Fruit fly (Drosophila melanogaster): ENCODE measurements around the gene CG13692.

CG13692 gene

dm6 chr2L:437498-437897 is 15.9 kb downstream of the CG13692 start:
- TF ChIP-seq CG8159 (tag; optimal IDR thresholded peaks at IDR 0.05) (no peak), Snoo (tag; optimal IDR thresholded peaks at IDR 0.05) (no peak), Pif1A (GFP tag; optimal IDR thresholded peaks at IDR 0.05) (no peak), CG34367 (tag; optimal IDR thresholded peaks at IDR 0.05) (no peak), gl (tag; optimal IDR thresholded peaks at IDR 0.05) (no peak), CG15710 (tag; optimal IDR thresholded peaks at IDR 0.05) (no peak), EcR (GFP tag; optimal IDR thresholded peaks at IDR 0.05) (no peak), CG9948 (tag; optimal IDR thresholded peaks at IDR 0.05) (no peak)

- TF ChIP-seq D1 (tag; optimal IDR thresholded peaks at IDR 0.05): peak; percentile 54
- TF ChIP-seq Pif1A (GFP tag; optimal IDR thresholded peaks at IDR 0.05): peak; percentile 82
- peak; percentile 89 for TF ChIP-seq CG9948 (tag; optimal IDR thresholded peaks at IDR 0.05)
- no peak for TF ChIP-seq CG13204 (GFP tag; optimal IDR thresholded peaks at IDR 0.05)
- TF ChIP-seq gl (tag; optimal IDR thresholded peaks at IDR 0.05): peak; percentile 67
- TF ChIP-seq EcR (GFP tag; optimal IDR thresholded peaks at IDR 0.05): no peak
- TF ChIP-seq CG14655 (GFP tag; optimal IDR thresholded peaks at IDR 0.05): peak; percentile 92
- 0 out of 2 replicates have a peak, but pooled peaks have one; percentile 14 for TF ChIP-seq rn (GFP tag; IDR thresholded peaks at IDR 0.05)
- peak; percentile 87 for TF ChIP-seq CG8159 (tag; optimal IDR thresholded peaks at IDR 0.05)
- peak; percentile 85 for TF ChIP-seq Snoo (tag; optimal IDR thresholded peaks at IDR 0.05)
- TF ChIP-seq Pif1B (GFP tag; optimal IDR thresholded peaks at IDR 0.05): peak; percentile 82
- peak; percentile 92 for TF ChIP-seq CG17806 (tag; optimal IDR thresholded peaks at IDR 0.05)
- peak; percentile 82 for TF ChIP-seq CG15710 (tag; optimal IDR thresholded peaks at IDR 0.05)
- TF ChIP-seq CG12605 (GFP tag; IDR thresholded peaks at IDR 0.05): peak; percentile 57
- peak; percentile 76 for TF ChIP-seq CG34367 (tag; optimal IDR thresholded peaks at IDR 0.05)
- TF ChIP-seq CG10348 (GFP tag; IDR thresholded peaks at IDR 0.05): no peak
- peak; percentile 82 for TF ChIP-seq Ets98B (GFP tag; IDR thresholded peaks at IDR 0.05)
- 0 out of 2 replicates have a peak, but pooled peaks have one; percentile 18 for TF ChIP-seq CG32121 (GFP tag; IDR thresholded peaks at IDR 0.05)
- TF ChIP-seq CG8301 (tag; optimal IDR thresholded peaks at IDR 0.05): peak; percentile 90
- TF ChIP-seq CG4496 (GFP tag; IDR thresholded peaks at IDR 0.05): peak; percentile 70
- peak; percentile 81 for TF ChIP-seq fd96Ca (GFP tag; IDR thresholded peaks at IDR 0.05)
Measured at dm6 chr2L:439339-439738, 17.8 kb downstream of the CG13692 start.

dm6 chr2L:440638-441454 is 19.3 kb downstream of the CG13692 start:
- peak; percentile 90 for TF ChIP-seq Snoo (tag; optimal IDR thresholded peaks at IDR 0.05)
- TF ChIP-seq gl (tag; optimal IDR thresholded peaks at IDR 0.05): peak; percentile 53
- no peak for TF ChIP-seq CG10348 (GFP tag; IDR thresholded peaks at IDR 0.05)
- TF ChIP-seq CG13204 (GFP tag; optimal IDR thresholded peaks at IDR 0.05): peak; percentile 73
- TF ChIP-seq Pif1A (GFP tag; optimal IDR thresholded peaks at IDR 0.05): peak; percentile 83
- TF ChIP-seq EcR (GFP tag; optimal IDR thresholded peaks at IDR 0.05): no peak
- peak; percentile 86 for TF ChIP-seq CG34367 (tag; optimal IDR thresholded peaks at IDR 0.05)
- TF ChIP-seq CG17806 (tag; optimal IDR thresholded peaks at IDR 0.05): peak; percentile 90
- TF ChIP-seq CG15710 (tag; optimal IDR thresholded peaks at IDR 0.05): peak; percentile 92
- TF ChIP-seq Ets98B (GFP tag; IDR thresholded peaks at IDR 0.05): no peak
- peak; percentile 87 for TF ChIP-seq Pif1B (GFP tag; optimal IDR thresholded peaks at IDR 0.05)
- TF ChIP-seq D1 (tag; optimal IDR thresholded peaks at IDR 0.05): peak; percentile 90
- peak; percentile 95 for TF ChIP-seq CG9948 (tag; optimal IDR thresholded peaks at IDR 0.05)
- TF ChIP-seq CG12605 (GFP tag; IDR thresholded peaks at IDR 0.05): peak; percentile 20; the same call in 1 of the 2 replicates
- peak; percentile 94 for TF ChIP-seq CG8159 (tag; optimal IDR thresholded peaks at IDR 0.05)
- TF ChIP-seq CG14655 (GFP tag; optimal IDR thresholded peaks at IDR 0.05): peak; percentile 89
- no peak for TF ChIP-seq rn (GFP tag; IDR thresholded peaks at IDR 0.05)
- peak; percentile 72 for TF ChIP-seq CG8301 (tag; optimal IDR thresholded peaks at IDR 0.05)

dm6 chr2L:441455-441730 is 19.8 kb downstream of the CG13692 start:
- TF ChIP-seq CG8301 (tag; optimal IDR thresholded peaks at IDR 0.05) (no peak), CG9948 (tag; optimal IDR thresholded peaks at IDR 0.05) (no peak), Pif1B (GFP tag; optimal IDR thresholded peaks at IDR 0.05) (no peak), CG13204 (GFP tag; optimal IDR thresholded peaks at IDR 0.05) (no peak), Snoo (tag; optimal IDR thresholded peaks at IDR 0.05) (no peak), CG12605 (GFP tag; IDR thresholded peaks at IDR 0.05) (no peak), CG34367 (tag; optimal IDR thresholded peaks at IDR 0.05) (no peak), Pif1A (GFP tag; optimal IDR thresholded peaks at IDR 0.05) (no peak), gl (tag; optimal IDR thresholded peaks at IDR 0.05) (no peak)

dm6 chr2L:441927-442691 is 20.5 kb downstream of the CG13692 start:
- TF ChIP-seq CG10348 (GFP tag; IDR thresholded peaks at IDR 0.05) (0 out of 2 replicates have a peak, but pooled peaks have one; percentile 36), Pif1B (GFP tag; optimal IDR thresholded peaks at IDR 0.05) (peak; percentile 97), CG15710 (tag; optimal IDR thresholded peaks at IDR 0.05) (peak; percentile 96), D1 (tag; optimal IDR thresholded peaks at IDR 0.05) (no peak), CG13204 (GFP tag; optimal IDR thresholded peaks at IDR 0.05) (peak; percentile 89), CG4496 (GFP tag; IDR thresholded peaks at IDR 0.05) (peak; percentile 96), CG9948 (tag; optimal IDR thresholded peaks at IDR 0.05) (peak; percentile 94), CG12605 (GFP tag; IDR thresholded peaks at IDR 0.05) (peak; percentile 92), CG14655 (GFP tag; optimal IDR thresholded peaks at IDR 0.05) (peak; percentile 93), rn (GFP tag; IDR thresholded peaks at IDR 0.05) (peak; percentile 90), Pif1A (GFP tag; optimal IDR thresholded peaks at IDR 0.05) (peak; percentile 98), CG34367 (tag; optimal IDR thresholded peaks at IDR 0.05) (peak; percentile 95), EcR (GFP tag; optimal IDR thresholded peaks at IDR 0.05) (peak; percentile 65), Ets98B (GFP tag; IDR thresholded peaks at IDR 0.05) (peak; percentile 96), CG32121 (GFP tag; IDR thresholded peaks at IDR 0.05) (peak; percentile 89), gl (tag; optimal IDR thresholded peaks at IDR 0.05) (peak; percentile 93), CG17806 (tag; optimal IDR thresholded peaks at IDR 0.05) (peak; percentile 96), Snoo (tag; optimal IDR thresholded peaks at IDR 0.05) (peak; percentile 95), CG8301 (tag; optimal IDR thresholded peaks at IDR 0.05) (peak; percentile 92), fd96Ca (GFP tag; IDR thresholded peaks at IDR 0.05) (peak; percentile 96), CG8159 (tag; optimal IDR thresholded peaks at IDR 0.05) (peak; percentile 95)

All from whole organism, pupa.